Fruit fly (Drosophila melanogaster) whole organism, wandering third instar larva: ENCODE data around the gene Sbf.
A peak's percentile ranks its signal among the peaks of the same experiment; 100 is the strongest.

Experiments
- Abd-B ChIP-seq: fragments of >200 bp; optimal IDR thresholded peaks from 2 replicates; lab custom pipeline; 2017; ENCODE audit warnings: missing biosample characterization, missing genetic modification characterization
- CG32264 ChIP-seq: fragments of 200-800 bp; sonication (Bioruptor generic); optimal IDR thresholded peaks from 2 replicates; lab custom pipeline; 2016; ENCODE audit warnings: missing biosample characterization, missing genetic modification characterization
- CG9705 ChIP-seq: fragments of 200-800 bp; sonication (Bioruptor generic); optimal IDR thresholded peaks from 2 replicates; lab custom pipeline; 2018; ENCODE audit warnings: missing biosample characterization, mild to moderate bottlenecking, missing genetic modification characterization
- CrebA ChIP-seq: fragments of 200-800 bp; sonication (Bioruptor generic); optimal IDR thresholded peaks from 2 replicates; lab custom pipeline; 2016; ENCODE audit warnings: missing biosample characterization, mild to moderate bottlenecking, missing genetic modification characterization, borderline replicate concordance
- Dfd ChIP-seq: fragments of >200 bp; optimal IDR thresholded peaks from 2 replicates; lab custom pipeline; 2017; ENCODE audit warnings: missing biosample characterization, missing genetic modification characterization
- Dif ChIP-seq: fragments of 200-275, 200-300 bp; sonication (Bioruptor generic); optimal IDR thresholded peaks from 2 replicates; lab custom pipeline; 2018; ENCODE audit warnings: missing biosample characterization, missing genetic modification characterization; ENCODE audit not compliant: partially characterized antibody
- GATAd ChIP-seq: sonication (Bioruptor generic); optimal IDR thresholded peaks from 2 replicates; lab custom pipeline; 2016; ENCODE audit warnings: missing biosample characterization, missing genetic modification characterization
- HLH106 ChIP-seq: fragments of 200-800 bp; optimal IDR thresholded peaks from 3 replicates; lab custom pipeline; 2019; ENCODE audit warnings: missing biosample characterization, mild to moderate bottlenecking, missing genetic modification characterization, moderate library complexity
- Hnf4 ChIP-seq: fragments of 200-800 bp; sonication (Bioruptor generic); optimal IDR thresholded peaks from 2 replicates; lab custom pipeline; 2016; ENCODE audit warnings: missing biosample characterization, mild to moderate bottlenecking, missing genetic modification characterization
- Hr78 ChIP-seq: fragments of >200 bp; optimal IDR thresholded peaks from 2 replicates; lab custom pipeline; 2017; ENCODE audit warnings: missing biosample characterization, missing genetic modification characterization
- Hr83 ChIP-seq: fragments of 200-300 bp; sonication (Bioruptor generic); optimal IDR thresholded peaks from 2 replicates; lab custom pipeline; 2016; ENCODE audit warnings: missing biosample characterization, mild to moderate bottlenecking, missing genetic modification characterization, moderate library complexity; ENCODE audit not compliant: poor library complexity, severe bottlenecking
- Jra ChIP-seq: sonication (Bioruptor generic); optimal IDR thresholded peaks from 2 replicates; lab custom pipeline; 2016; ENCODE audit warnings: missing biosample characterization, missing genetic modification characterization
- Mio ChIP-seq: sonication (Bioruptor generic); optimal IDR thresholded peaks from 2 replicates; lab custom pipeline; 2016; ENCODE audit warnings: missing biosample characterization, missing genetic modification characterization
- Myc ChIP-seq: fragments of >200 bp; optimal IDR thresholded peaks from 2 replicates; lab custom pipeline; 2017
- N ChIP-seq: fragments of >200 bp; optimal IDR thresholded peaks from 2 replicates; lab custom pipeline; 2018; ENCODE audit warnings: missing biosample characterization, missing external identifiers, missing genetic modification characterization
- OdsH ChIP-seq: fragments of 200-800 bp; sonication (Bioruptor generic); optimal IDR thresholded peaks from 2 replicates; lab custom pipeline; 2016; ENCODE audit warnings: missing biosample characterization, mild to moderate bottlenecking, missing genetic modification characterization
- Rel ChIP-seq, 2 experiments: fragments of 200-800 bp; sonication (Bioruptor generic) in 1 of 2; optimal IDR thresholded peaks; 2 replicates in 1 of 2; 3 replicates in 1 of 2; lab custom pipeline; 2016 to 2019; ENCODE audit warnings: mild to moderate bottlenecking in 2 of 2, missing biosample characterization in 2 of 2, missing genetic modification characterization in 2 of 2, moderate library complexity in 1 of 2
- Sp1 ChIP-seq: fragments of 200-800 bp; sonication (Bioruptor generic); optimal IDR thresholded peaks from 3 replicates; lab custom pipeline; 2019; ENCODE audit warnings: missing biosample characterization, mild to moderate bottlenecking, missing genetic modification characterization, moderate library complexity
- Vsx2 ChIP-seq: fragments of 200-300, 225-300 bp; sonication (Bioruptor generic); optimal IDR thresholded peaks from 2 replicates; lab custom pipeline; 2018; ENCODE audit warnings: missing biosample characterization, missing genetic modification characterization; ENCODE audit not compliant: partially characterized antibody
- br ChIP-seq: fragments of 200-800 bp; sonication (Bioruptor generic); optimal IDR thresholded peaks from 2 replicates; lab custom pipeline; 2016; ENCODE audit warnings: missing biosample characterization, missing genetic modification characterization
- brk ChIP-seq: fragments of 200-800 bp; sonication (Bioruptor generic); optimal IDR thresholded peaks from 2 replicates; lab custom pipeline; 2016; ENCODE audit warnings: missing biosample characterization, mild to moderate bottlenecking, missing genetic modification characterization
- dl ChIP-seq, 2 experiments: fragments of 175-275, 200-275 bp in 1 of 2; fragments of 200-275 bp in 1 of 2; sonication (Bioruptor generic); optimal IDR thresholded peaks; lab custom pipeline; 2018; ENCODE audit warnings: mild to moderate bottlenecking in 2 of 2, missing biosample characterization in 2 of 2, missing genetic modification characterization in 2 of 2, moderate library complexity in 2 of 2; ENCODE audit not compliant: partially characterized antibody in 2 of 2, insufficient read depth in 1 of 2
- dmrt93B ChIP-seq: fragments of 200-800 bp; sonication (Bioruptor generic); optimal IDR thresholded peaks from 2 replicates; lab custom pipeline; 2018; ENCODE audit warnings: missing biosample characterization, mild to moderate bottlenecking, missing genetic modification characterization
- dsf ChIP-seq: sonication (Bioruptor generic); optimal IDR thresholded peaks from 2 replicates; lab custom pipeline; 2016; ENCODE audit warnings: missing biosample characterization, missing genetic modification characterization, borderline replicate concordance
- ey ChIP-seq: fragments of 200-800 bp; sonication (Bioruptor generic); optimal IDR thresholded peaks from 2 replicates; lab custom pipeline; 2016; ENCODE audit warnings: missing biosample characterization, missing genetic modification characterization
- foxo ChIP-seq, 2 experiments: fragments of 200-800 bp; sonication (Bioruptor generic); optimal IDR thresholded peaks; 2 replicates in 1 of 2; 3 replicates in 1 of 2; lab custom pipeline; 2016 to 2017; ENCODE audit warnings: missing biosample characterization in 2 of 2, missing genetic modification characterization in 2 of 2
- fru ChIP-seq: fragments of 200-800 bp; sonication (Bioruptor generic); optimal IDR thresholded peaks from 3 replicates; lab custom pipeline; 2016; ENCODE audit warnings: missing biosample characterization, mild to moderate bottlenecking, missing genetic modification characterization
- h ChIP-seq: fragments of 200-800 bp; sonication (Bioruptor generic); optimal IDR thresholded peaks from 3 replicates; lab custom pipeline; 2016; ENCODE audit warnings: missing biosample characterization, mild to moderate bottlenecking, missing genetic modification characterization
- jim ChIP-seq: fragments of 175-275, 200-325 bp; sonication (Bioruptor generic); optimal IDR thresholded peaks from 2 replicates; lab custom pipeline; 2016; ENCODE audit warnings: missing biosample characterization, mild to moderate bottlenecking, missing genetic modification characterization
- lola ChIP-seq: fragments of >200 bp; optimal IDR thresholded peaks from 2 replicates; lab custom pipeline; 2017; ENCODE audit warnings: missing biosample characterization, missing genetic modification characterization
- pan ChIP-seq: fragments of >200 bp; optimal IDR thresholded peaks from 2 replicates; lab custom pipeline; 2017
- psq ChIP-seq: fragments of 200-800 bp; sonication (Bioruptor generic); optimal IDR thresholded peaks from 3 replicates; lab custom pipeline; 2017; ENCODE audit warnings: missing biosample characterization, mild to moderate bottlenecking, missing genetic modification characterization, moderate library complexity
- rgr ChIP-seq: fragments of 200-800 bp; sonication (Bioruptor generic); optimal IDR thresholded peaks from 3 replicates; lab custom pipeline; 2016; ENCODE audit warnings: missing biosample characterization, mild to moderate bottlenecking, missing genetic modification characterization
- sage ChIP-seq: fragments of 200-800 bp; sonication (Bioruptor generic); optimal IDR thresholded peaks from 2 replicates; lab custom pipeline; 2016; ENCODE audit warnings: missing biosample characterization, mild to moderate bottlenecking, missing genetic modification characterization
- sv ChIP-seq: fragments of 200-800 bp; sonication (Bioruptor generic); optimal IDR thresholded peaks from 3 replicates; lab custom pipeline; 2016; ENCODE audit warnings: missing biosample characterization, missing genetic modification characterization
- tai ChIP-seq: sonication (Bioruptor generic); optimal IDR thresholded peaks from 2 replicates; lab custom pipeline; 2016; ENCODE audit warnings: missing biosample characterization, missing genetic modification characterization
- usp ChIP-seq: fragments of >200 bp; optimal IDR thresholded peaks from 2 replicates; lab custom pipeline; 2017; ENCODE audit warnings: missing biosample characterization, missing genetic modification characterization
- woc ChIP-seq: sonication (Bioruptor generic); optimal IDR thresholded peaks from 2 replicates; lab custom pipeline; 2016; ENCODE audit warnings: missing biosample characterization, mild to moderate bottlenecking, missing genetic modification characterization

Gene Sbf

DNA sequence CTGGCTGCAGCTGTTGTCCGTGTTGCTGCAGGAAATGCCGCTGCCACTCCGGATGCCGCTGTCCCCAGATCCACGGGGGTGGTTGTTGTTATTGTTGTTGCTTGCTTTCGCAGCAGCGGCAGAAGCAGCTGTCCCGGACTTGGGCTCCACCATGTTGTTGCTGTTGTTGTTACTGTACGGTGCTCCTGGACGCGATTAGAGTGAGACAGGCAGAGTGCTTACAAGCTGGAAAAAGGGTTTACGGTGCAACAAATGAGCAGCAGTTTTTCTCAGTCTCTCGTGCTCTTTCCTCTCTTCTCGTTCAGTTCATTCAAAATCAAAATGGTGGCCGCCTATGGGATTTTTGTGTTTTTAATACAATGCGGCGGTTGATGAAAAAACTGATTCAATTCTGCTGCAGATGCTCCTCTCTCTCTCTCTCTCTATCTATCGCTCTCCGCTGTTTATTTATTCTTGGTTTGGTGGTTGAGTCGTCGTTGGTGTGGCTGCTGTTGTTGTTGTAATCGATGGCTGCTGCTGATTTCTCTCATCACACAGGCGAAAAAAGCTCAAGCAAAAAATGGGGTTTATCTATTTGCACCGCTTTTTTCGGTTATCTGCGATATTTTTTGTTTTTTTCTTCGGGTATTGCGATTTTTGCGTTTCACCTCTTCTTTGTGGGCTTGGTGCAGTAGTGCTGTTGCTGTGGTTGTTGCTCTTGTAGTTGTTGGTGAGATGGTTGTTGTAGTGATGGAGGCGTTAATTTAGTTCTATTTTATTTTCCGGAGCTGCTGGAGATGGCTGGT lies 33.1 kb downstream of the Sbf start:
- no peak for TF ChIP-seq brk
- TF ChIP-seq CrebA, result no peak
- TF ChIP-seq Rel (GFP tag; optimal IDR thresholded peaks at IDR 0.05; lab: Kevin White, UChicago), result no peak
- TF ChIP-seq Rel (tag; optimal IDR thresholded peaks at IDR 0.05; lab: Kevin White, UChicago), result peak; percentile 55
- TF ChIP-seq fru, result no peak
- TF ChIP-seq Hnf4 (GFP tag; lab: Kevin White, UChicago), result no peak
- no peak for TF ChIP-seq Jra (GFP tag; lab: Kevin White, UChicago)
- TF ChIP-seq psq, result peak; percentile 26

DNA sequence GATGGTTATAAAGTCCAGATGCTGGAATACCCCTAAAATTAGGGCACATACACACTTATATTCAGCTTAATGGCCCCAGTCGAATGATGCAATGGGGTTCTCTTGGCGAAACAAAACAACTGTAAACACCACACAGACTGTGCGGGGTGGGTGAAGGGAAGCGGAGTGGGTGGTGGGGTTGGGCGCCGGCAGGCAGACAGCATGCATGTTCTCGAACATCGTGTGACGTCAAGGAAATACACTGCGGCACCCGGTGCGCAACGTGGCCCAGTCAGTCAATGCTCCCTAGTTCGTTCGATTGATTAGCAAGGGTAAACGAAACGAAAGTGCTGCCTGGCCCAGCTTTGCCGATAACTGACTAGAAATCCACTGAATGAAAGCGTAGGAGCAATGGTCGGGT lies 34.2 kb downstream of the Sbf start:
- no peak for TF ChIP-seq Abd-B (GFP tag; lab: Kevin White, UChicago)
- no peak for TF ChIP-seq Rel (GFP tag; optimal IDR thresholded peaks at IDR 0.05; lab: Kevin White, UChicago)
- TF ChIP-seq Rel (tag; optimal IDR thresholded peaks at IDR 0.05; lab: Kevin White, UChicago), result peak; percentile 29

DNA sequence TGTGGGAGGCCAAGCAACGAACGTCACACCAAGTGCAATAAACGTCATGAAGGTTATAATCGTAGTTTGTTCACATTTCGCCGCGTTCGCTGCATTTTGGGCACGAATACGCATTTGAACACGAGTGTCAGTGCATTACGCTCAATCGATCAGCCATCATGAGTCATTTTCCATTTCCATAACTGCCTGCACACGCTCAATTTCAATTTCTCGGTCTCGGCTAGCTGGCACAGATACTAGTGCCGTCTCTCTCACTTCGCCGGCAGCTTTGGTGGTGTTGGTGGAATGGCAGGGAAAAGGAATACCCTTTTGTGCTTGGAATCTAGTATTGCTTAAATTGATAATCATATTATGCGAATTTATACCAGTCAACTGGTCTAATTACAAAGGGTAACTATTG lies 35.0 kb downstream of the Sbf start:
- TF ChIP-seq Hr83 (GFP tag; lab: Kevin White, UChicago) (no peak), rgr (peak; percentile 85), Rel (GFP tag; optimal IDR thresholded peaks at IDR 0.05; lab: Kevin White, UChicago) (no peak), Rel (tag; optimal IDR thresholded peaks at IDR 0.05; lab: Kevin White, UChicago) (peak; percentile 36)

DNA sequence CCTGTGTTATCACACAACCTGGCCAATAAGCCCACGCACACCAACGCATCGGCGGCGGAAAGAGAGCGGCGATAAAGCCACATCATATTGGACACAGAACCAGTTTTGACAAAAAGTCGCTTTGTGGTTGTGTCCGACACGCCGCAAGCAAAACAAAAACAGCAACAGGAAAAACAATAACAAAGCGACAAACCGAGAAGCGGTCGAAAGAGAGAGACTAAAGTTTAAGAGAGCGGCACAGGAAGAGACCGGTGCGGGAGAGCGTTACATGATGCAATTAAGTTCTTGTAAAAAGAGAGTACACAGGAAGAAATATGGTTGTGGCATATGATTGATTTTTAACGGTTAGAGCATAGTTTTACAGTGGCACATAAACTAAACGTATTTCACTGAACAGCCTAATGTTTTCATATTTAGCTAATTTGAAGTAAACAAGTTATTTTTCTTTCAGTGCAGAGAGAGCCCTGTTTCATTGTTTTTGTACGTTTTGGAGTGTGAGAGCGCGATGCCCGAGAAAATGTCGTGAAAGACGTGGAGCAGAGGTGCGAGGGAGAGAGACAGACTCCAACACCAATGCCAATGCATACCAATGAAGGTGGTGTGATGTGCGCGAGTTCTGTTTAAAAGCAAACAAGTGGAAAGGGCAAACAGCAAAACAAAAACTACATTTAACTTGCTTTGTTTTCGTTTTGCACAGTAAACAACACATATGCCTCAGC lies 35.9 kb downstream of the Sbf start:
- peak; percentile 20 for TF ChIP-seq Hr78 (GFP tag; lab: Kevin White, UChicago)
- TF ChIP-seq dl (GFP tag; optimal IDR thresholded peaks at IDR 0.05; lab: Kevin White, UChicago; ENCODE audit: insufficient read depth in 1 of 2, partially characterized antibody in 2 of 2), result peak; percentile 53 to 82
- TF ChIP-seq CrebA, result peak; percentile 98
- peak; percentile 99 for TF ChIP-seq tai (GFP tag; lab: Kevin White, UChicago)
- TF ChIP-seq lola (GFP tag; lab: Kevin White, UChicago), result no peak
- TF ChIP-seq Dfd, result peak; percentile 97
- TF ChIP-seq Abd-B (GFP tag; lab: Kevin White, UChicago), result no peak
- peak; percentile 28 for TF ChIP-seq Vsx2 (GFP tag; lab: Kevin White, UChicago)
- peak; percentile 100 for TF ChIP-seq HLH106 (tag; lab: Kevin White, UChicago)
- peak; percentile 100 for TF ChIP-seq CG32264 (GFP tag; lab: Kevin White, UChicago)
- TF ChIP-seq pan, result no peak
- TF ChIP-seq br, result peak; percentile 100
- peak; percentile 99 for TF ChIP-seq Rel (GFP tag; optimal IDR thresholded peaks at IDR 0.05; lab: Kevin White, UChicago)
- TF ChIP-seq Rel (tag; optimal IDR thresholded peaks at IDR 0.05; lab: Kevin White, UChicago), result peak; percentile 96
- peak; percentile 100 for TF ChIP-seq psq
- TF ChIP-seq rgr, result peak; percentile 100
- TF ChIP-seq fru, result peak; percentile 100
- TF ChIP-seq GATAd (GFP tag; lab: Kevin White, UChicago), result peak; percentile 99
- peak; percentile 99 for TF ChIP-seq dmrt93B (GFP tag; lab: Kevin White, UChicago)
- TF ChIP-seq dsf, result peak; percentile 99
- peak; percentile 100 for TF ChIP-seq h (GFP tag; lab: Kevin White, UChicago)
- no peak for TF ChIP-seq usp (GFP tag; lab: Kevin White, UChicago)
- peak; percentile 99 for TF ChIP-seq Hr83 (GFP tag; lab: Kevin White, UChicago)
- TF ChIP-seq Dif (GFP tag; lab: Kevin White, UChicago), result peak; percentile 30
- peak; percentile 99 to 100 for TF ChIP-seq foxo (GFP tag; optimal IDR thresholded peaks at IDR 0.05; lab: Kevin White, UChicago)
- peak; percentile 99 for TF ChIP-seq brk
- peak; percentile 100 for TF ChIP-seq Sp1 (GFP tag; lab: Kevin White, UChicago)
- TF ChIP-seq woc (GFP tag; lab: Kevin White, UChicago), result peak; percentile 100
- no peak for TF ChIP-seq N
- peak; percentile 100 for TF ChIP-seq sv (GFP tag; lab: Kevin White, UChicago)
- TF ChIP-seq ey (GFP tag; lab: Kevin White, UChicago), result peak; percentile 100
- TF ChIP-seq Hnf4 (GFP tag; lab: Kevin White, UChicago), result peak; percentile 100
- TF ChIP-seq Mio (GFP tag; lab: Kevin White, UChicago), result peak; percentile 97
- TF ChIP-seq Jra (GFP tag; lab: Kevin White, UChicago), result peak; percentile 99
- peak; percentile 99 for TF ChIP-seq sage (GFP tag; lab: Kevin White, UChicago)
- no peak for TF ChIP-seq Myc (lab: Kevin White, UChicago)
- TF ChIP-seq OdsH, result peak; percentile 100
- TF ChIP-seq CG9705 (GFP tag; lab: Kevin White, UChicago), result peak; percentile 100
- peak; percentile 79 for TF ChIP-seq jim
- TF ChIP-seq, all 38 proteins: peak for 32
